Worm (Caenorhabditis elegans) whole organism, mixed stage, embryonic: ENCODE results near the gene ceh-57.

Experiments
- M03D4.4 ChIP-seq: sonication (generic microtip); optimal IDR thresholded peaks from 2 replicates; lab custom pipeline; 2017; ENCODE audit warnings: mild to moderate bottlenecking, missing genetic modification characterization, missing compliant biosample characterization
- bed-3 ChIP-seq: fragments of 200-800 bp; sonication (Bioruptor generic); optimal IDR thresholded peaks from 3 replicates; lab custom pipeline; 2018; ENCODE audit warnings: mild to moderate bottlenecking, missing genetic modification characterization, moderate library complexity, missing compliant biosample characterization
- blmp-1 ChIP-seq: fragments of 150-350 bp; optimal IDR thresholded peaks from 2 replicates; lab custom pipeline; 2014; ENCODE audit warnings: missing biosample characterization, missing genetic modification characterization
- ceh-39 ChIP-seq: fragments of 150-350 bp; optimal IDR thresholded peaks from 2 replicates; lab custom pipeline; 2014; ENCODE audit warnings: missing biosample characterization, missing genetic modification characterization
- ceh-43 ChIP-seq: fragments of 200-800 bp; sonication (Bioruptor generic); optimal IDR thresholded peaks from 2 replicates; lab custom pipeline; 2018; ENCODE audit warnings: mild to moderate bottlenecking, missing genetic modification characterization, moderate library complexity, missing compliant biosample characterization
- ceh-83 ChIP-seq: fragments of 200-800 bp; sonication (Bioruptor generic); optimal IDR thresholded peaks from 2 replicates; lab custom pipeline; 2018; ENCODE audit warnings: mild to moderate bottlenecking, missing genetic modification characterization, missing compliant biosample characterization
- ces-1 ChIP-seq: fragments of 150-350 bp; optimal IDR thresholded peaks from 2 replicates; lab custom pipeline; 2014; ENCODE audit warnings: missing biosample characterization, missing genetic modification reagents, missing genetic modification characterization
- cnd-1 ChIP-seq: fragments of 200-800 bp; sonication (Bioruptor generic); optimal IDR thresholded peaks from 2 replicates; lab custom pipeline; 2018; ENCODE audit warnings: mild to moderate bottlenecking, missing genetic modification characterization, missing compliant biosample characterization
- drap-1 ChIP-seq: fragments of 200-800 bp; sonication (Bioruptor generic); optimal IDR thresholded peaks from 3 replicates; lab custom pipeline; 2018; ENCODE audit warnings: mild to moderate bottlenecking, missing genetic modification characterization, missing compliant biosample characterization
- elt-1 ChIP-seq: sonication (generic microtip); optimal IDR thresholded peaks from 2 replicates; lab custom pipeline; 2017; ENCODE audit warnings: missing genetic modification characterization, mild to moderate bottlenecking, missing compliant biosample characterization, antibody characterized with exemption, moderate library complexity, borderline replicate concordance; ENCODE audit not compliant: insufficient read depth
- elt-3 ChIP-seq: fragments of 150-350 bp; optimal IDR thresholded peaks from 2 replicates; lab custom pipeline; 2014; ENCODE audit warnings: missing biosample characterization, missing genetic modification characterization
- flh-1 ChIP-seq: fragments of 200-800 bp; sonication (Bioruptor generic); optimal IDR thresholded peaks from 2 replicates; lab custom pipeline; 2018; ENCODE audit warnings: mild to moderate bottlenecking, missing genetic modification characterization, moderate library complexity, missing compliant biosample characterization
- ham-2 ChIP-seq: fragments of 200-800 bp; sonication (Bioruptor generic); optimal IDR thresholded peaks from 2 replicates; lab custom pipeline; 2018; ENCODE audit warnings: mild to moderate bottlenecking, missing genetic modification characterization, missing compliant biosample characterization
- hlh-1 ChIP-seq: fragments of 150-350 bp; optimal IDR thresholded peaks from 2 replicates; lab custom pipeline; 2014; ENCODE audit warnings: missing biosample characterization, missing genetic modification reagents, missing genetic modification characterization
- lin-32 ChIP-seq: fragments of 200-800 bp; sonication (Bioruptor generic); optimal IDR thresholded peaks from 2 replicates; lab custom pipeline; 2018; ENCODE audit warnings: mild to moderate bottlenecking, missing genetic modification characterization, missing compliant biosample characterization
- lsy-2 ChIP-seq: fragments of 150-350 bp; optimal IDR thresholded peaks from 2 replicates; lab custom pipeline; 2014; ENCODE audit warnings: missing biosample characterization, missing genetic modification characterization
- mab-5 ChIP-seq: fragments of 150-350 bp; optimal IDR thresholded peaks from 2 replicates; lab custom pipeline; 2014; ENCODE audit warnings: missing biosample characterization, missing genetic modification characterization
- mep-1 ChIP-seq: fragments of 150-350 bp; optimal IDR thresholded peaks from 2 replicates; lab custom pipeline; 2017; ENCODE audit warnings: missing biosample characterization, missing genetic modification reagents, missing genetic modification characterization, inconsistent platforms
- mls-2 ChIP-seq: sonication (generic microtip); optimal IDR thresholded peaks from 2 replicates; lab custom pipeline; 2016; ENCODE audit warnings: mild to moderate bottlenecking, missing genetic modification characterization, moderate library complexity, missing compliant biosample characterization
- nhr-12 ChIP-seq: fragments of 150-350 bp; optimal IDR thresholded peaks from 2 replicates; lab custom pipeline; 2014; ENCODE audit warnings: missing biosample characterization, missing genetic modification characterization
- nhr-2 ChIP-seq: fragments of 150-350 bp; optimal IDR thresholded peaks from 2 replicates; lab custom pipeline; 2014; ENCODE audit warnings: missing biosample characterization, missing genetic modification characterization
- nhr-237 ChIP-seq: fragments of 150-350 bp; optimal IDR thresholded peaks from 2 replicates; lab custom pipeline; 2014; ENCODE audit warnings: missing biosample characterization, missing genetic modification characterization
- nhr-28 ChIP-seq: fragments of 150-350 bp; optimal IDR thresholded peaks from 2 replicates; lab custom pipeline; 2014; ENCODE audit warnings: missing biosample characterization, missing genetic modification characterization
- nhr-76 ChIP-seq: sonication (generic microtip); optimal IDR thresholded peaks from 2 replicates; lab custom pipeline; 2017; ENCODE audit warnings: missing biosample characterization, missing genetic modification characterization
- pha-4 ChIP-seq: fragments of 150-350 bp; optimal IDR thresholded peaks from 2 replicates; lab custom pipeline; 2018; ENCODE audit warnings: missing biosample characterization, missing genetic modification reagents, missing genetic modification characterization
- sem-2 ChIP-seq: fragments of 200-800 bp; sonication (Bioruptor generic); optimal IDR thresholded peaks from 2 replicates; lab custom pipeline; 2018; ENCODE audit warnings: mild to moderate bottlenecking, missing genetic modification characterization, missing compliant biosample characterization
- sptf-1 ChIP-seq: sonication (generic microtip); optimal IDR thresholded peaks from 2 replicates; lab custom pipeline; 2017; ENCODE audit warnings: mild to moderate bottlenecking, missing genetic modification characterization, moderate library complexity, missing compliant biosample characterization
- tbx-8 ChIP-seq: fragments of 200-800 bp; sonication (Bioruptor generic); optimal IDR thresholded peaks from 2 replicates; lab custom pipeline; 2018; ENCODE audit warnings: mild to moderate bottlenecking, missing genetic modification characterization, moderate library complexity, missing compliant biosample characterization
- unc-120 ChIP-seq: sonication (generic microtip); optimal IDR thresholded peaks from 2 replicates; lab custom pipeline; 2017; ENCODE audit warnings: missing genetic modification characterization, missing compliant biosample characterization; ENCODE audit not compliant: poor library complexity, severe bottlenecking
- unc-39 ChIP-seq: fragments of 150-350 bp; optimal IDR thresholded peaks from 2 replicates; lab custom pipeline; 2014; ENCODE audit warnings: missing biosample characterization, missing genetic modification characterization
- ztf-11 ChIP-seq: fragments of 150-350 bp; optimal IDR thresholded peaks from 2 replicates; lab custom pipeline; 2014; ENCODE audit warnings: missing biosample characterization, missing genetic modification characterization

The ceh-57 gene

ce11 chrII:10379546-10379945 is 12.4 kb upstream of the ceh-57 start:
- TF ChIP-seq ceh-39 (tag; lab: Kevin White, UChicago) (no peak), drap-1 (GFP tag; lab: Kevin White, UChicago) (no peak), bed-3 (GFP tag; lab: Kevin White, UChicago) (no peak), unc-120 (no peak), mep-1 (tag; lab: Kevin White, UChicago) (no peak), nhr-12 (tag; lab: Kevin White, UChicago) (no peak), cnd-1 (tag; lab: Kevin White, UChicago) (no peak), elt-1 (no peak), nhr-76 (no peak), elt-3 (tag; lab: Kevin White, UChicago) (no peak)

- no peak for TF ChIP-seq ceh-39 (tag; lab: Kevin White, UChicago)
- no peak for TF ChIP-seq sptf-1
- TF ChIP-seq mls-2: no peak
- TF ChIP-seq lsy-2: no peak
- TF ChIP-seq lin-32 (GFP tag; lab: Kevin White, UChicago): no peak
- TF ChIP-seq drap-1 (GFP tag; lab: Kevin White, UChicago): no peak
- TF ChIP-seq mab-5 (tag; lab: Kevin White, UChicago): no peak
- TF ChIP-seq nhr-237 (tag; lab: Kevin White, UChicago): no peak
- no peak for TF ChIP-seq nhr-12 (tag; lab: Kevin White, UChicago)
- no peak for TF ChIP-seq sem-2 (GFP tag; lab: Kevin White, UChicago)
- TF ChIP-seq ces-1 (GFP tag; lab: Kevin White, UChicago): no peak
- TF ChIP-seq flh-1: no peak
- TF ChIP-seq M03D4.4: no peak
- TF ChIP-seq hlh-1 (tag; lab: Kevin White, UChicago): no peak
- TF ChIP-seq ztf-11 (tag; lab: Kevin White, UChicago): no peak
- no peak for TF ChIP-seq tbx-8 (GFP tag; lab: Kevin White, UChicago)
Measured at ce11 chrII:10377901-10378300, 10.8 kb upstream of the ceh-57 start.

- TF ChIP-seq mls-2: peak; percentile 55
- TF ChIP-seq ceh-43: peak; percentile 43
- TF ChIP-seq mab-5 (tag; lab: Kevin White, UChicago): no peak
- no peak for TF ChIP-seq pha-4 (tag; lab: Kevin White, UChicago)
- TF ChIP-seq sptf-1: peak; percentile 64
- TF ChIP-seq, all 35 proteins: peak for 3
Measured at ce11 chrII:10374776-10375175, 7.7 kb upstream of the ceh-57 start.

ce11 chrII:10373536-10374169 is 6.6 kb upstream of the ceh-57 start:
- TF ChIP-seq nhr-76 (no peak), blmp-1 (tag; lab: Kevin White, UChicago) (no peak), unc-39 (tag; lab: Kevin White, UChicago) (no peak), mep-1 (tag; lab: Kevin White, UChicago) (peak; percentile 13), nhr-28 (tag; lab: Kevin White, UChicago) (no peak), mab-5 (tag; lab: Kevin White, UChicago) (no peak), flh-1 (no peak), cnd-1 (tag; lab: Kevin White, UChicago) (peak; percentile 67), lin-32 (GFP tag; lab: Kevin White, UChicago) (no peak), ceh-43 (peak; percentile 96), ztf-11 (tag; lab: Kevin White, UChicago) (peak; percentile 31), mls-2 (peak; percentile 79), sptf-1 (peak; percentile 76), pha-4 (tag; lab: Kevin White, UChicago) (no peak), ham-2 (GFP tag; lab: Kevin White, UChicago) (peak; percentile 67), nhr-2 (no peak), ces-1 (GFP tag; lab: Kevin White, UChicago) (peak; percentile 99)
- TF ChIP-seq, all 35 proteins: peak for 8

- TF ChIP-seq mab-5 (tag; lab: Kevin White, UChicago): no peak
- no peak for TF ChIP-seq drap-1 (GFP tag; lab: Kevin White, UChicago)
- TF ChIP-seq lsy-2: no peak
- no peak for TF ChIP-seq unc-39 (tag; lab: Kevin White, UChicago)
- TF ChIP-seq cnd-1 (tag; lab: Kevin White, UChicago): no peak
- no peak for TF ChIP-seq ztf-11 (tag; lab: Kevin White, UChicago)
- TF ChIP-seq sem-2 (GFP tag; lab: Kevin White, UChicago): no peak
- no peak for TF ChIP-seq M03D4.4
- no peak for TF ChIP-seq flh-1
- no peak for TF ChIP-seq ceh-83 (GFP tag; lab: Kevin White, UChicago)
Measured at ce11 chrII:10373016-10373415, 5.9 kb upstream of the ceh-57 start.
